Fruit fly (Drosophila melanogaster): Measurements from ENCODE around the gene CG2924.

Gene CG2924

DNA sequence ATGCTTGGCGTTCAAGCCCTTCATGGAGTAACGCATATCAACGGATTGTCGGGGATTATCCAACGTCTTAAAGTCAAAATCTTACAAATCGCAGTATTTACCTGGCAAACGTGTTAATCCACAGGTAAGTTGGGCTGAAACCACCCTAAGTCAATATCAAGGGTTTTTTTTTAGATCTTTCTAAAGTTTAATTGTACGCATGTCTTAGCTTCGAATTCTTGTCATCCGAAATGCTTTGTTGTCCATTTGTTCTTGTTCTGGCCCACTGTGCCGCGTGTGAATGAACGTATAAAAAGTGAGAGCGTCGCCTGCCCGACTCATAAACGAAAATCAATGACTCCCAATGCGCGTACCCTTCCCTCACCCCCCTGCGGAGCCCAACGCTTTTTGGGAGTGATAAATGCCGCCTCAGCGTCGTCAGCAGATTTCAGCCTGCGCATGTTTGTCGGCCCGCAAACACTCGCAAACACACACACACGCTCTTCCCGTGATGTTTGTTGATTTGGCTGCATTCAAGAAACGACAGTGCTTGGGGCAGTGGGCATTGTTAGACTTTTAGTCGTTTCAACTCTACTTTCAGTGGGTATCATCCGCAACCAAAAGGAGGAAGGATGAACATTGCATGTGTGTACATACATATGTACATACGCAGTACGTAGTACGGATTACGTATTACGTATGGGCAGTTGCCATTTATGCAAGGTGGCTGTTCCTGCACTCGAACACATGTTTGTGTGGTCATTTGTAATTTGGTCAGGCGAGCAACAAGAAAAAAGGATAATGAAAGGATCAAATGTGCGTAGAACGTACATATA lies 25.9 kb upstream of the CG2924 start (continued):
- TF ChIP-seq Hr3 (GFP tag; optimal IDR thresholded peaks at IDR 0.05) (peak; percentile 91), Sry-β (GFP tag; optimal IDR thresholded peaks at IDR 0.05) (peak; percentile 63), CG1792 (GFP tag; optimal IDR thresholded peaks at IDR 0.05) (peak; percentile 92), CG3995 (GFP tag; optimal IDR thresholded peaks at IDR 0.05) (peak; percentile 65), zfh1 (GFP tag; IDR thresholded peaks at IDR 0.05) (peak; percentile 74; the same call in 2 of the 3 replicates), lmd (GFP tag; IDR thresholded peaks at IDR 0.05) (peak; percentile 90), CG17829 (tag; optimal IDR thresholded peaks at IDR 0.05) (peak; percentile 91), zen (tag; optimal IDR thresholded peaks at IDR 0.05) (peak; percentile 86), CG15601 (tag; optimal IDR thresholded peaks at IDR 0.05) (peak; percentile 92), CG11723 (GFP tag; optimal IDR thresholded peaks at IDR 0.05) (peak; percentile 91), CG6683 (GFP tag; optimal IDR thresholded peaks at IDR 0.05) (peak; percentile 79), nmo (GFP tag; optimal IDR thresholded peaks at IDR 0.05) (peak; percentile 97), Dp (GFP tag; optimal IDR thresholded peaks at IDR 0.05) (no peak), CG12942 (GFP tag; optimal IDR thresholded peaks at IDR 0.05) (peak; percentile 91), CG16779 (GFP tag; IDR thresholded peaks at IDR 0.05) (no peak), Lpt (GFP tag; optimal IDR thresholded peaks at IDR 0.05) (no peak), vvl (GFP tag; IDR thresholded peaks at IDR 0.05) (peak; percentile 77), HLH3B (GFP tag; IDR thresholded peaks at IDR 0.05) (peak; percentile 72; the same call in 1 of the 2 replicates), btn (GFP tag; optimal IDR thresholded peaks at IDR 0.05) (peak; percentile 88), CG33557 (GFP tag; optimal IDR thresholded peaks at IDR 0.05) (peak; percentile 91), CG2678 (tag; optimal IDR thresholded peaks at IDR 0.05) (peak; percentile 96), CG2120 (GFP tag; optimal IDR thresholded peaks at IDR 0.05) (peak; percentile 94), CG3163 (GFP tag; optimal IDR thresholded peaks at IDR 0.05) (peak; percentile 91), Usf (GFP tag; optimal IDR thresholded peaks at IDR 0.05) (peak; percentile 94), ase (GFP tag; IDR thresholded peaks at IDR 0.05) (peak; percentile 66; the same call in 2 of the 3 replicates), CG3065 (GFP tag; optimal IDR thresholded peaks at IDR 0.05) (peak; percentile 80), fd96Cb (tag; optimal IDR thresholded peaks at IDR 0.05) (peak; percentile 94), Blimp-1 (GFP tag; optimal IDR thresholded peaks at IDR 0.05) (peak; percentile 93), CG7271 (tag; optimal IDR thresholded peaks at IDR 0.05) (no peak), CG3726 (GFP tag; IDR thresholded peaks at IDR 0.05) (no peak; the same call in 2 of the 3 replicates), CG10543 (GFP tag; optimal IDR thresholded peaks at IDR 0.05) (peak; percentile 92), CG17359 (tag; optimal IDR thresholded peaks at IDR 0.05) (peak; percentile 87), Dfd (GFP tag; optimal IDR thresholded peaks at IDR 0.05) (no peak), pum (GFP tag; optimal IDR thresholded peaks at IDR 0.05) (peak; percentile 94), CG13296 (GFP tag; optimal IDR thresholded peaks at IDR 0.05) (peak; percentile 89), sug (tag; optimal IDR thresholded peaks at IDR 0.05) (peak; percentile 86), kah (GFP tag; optimal IDR thresholded peaks at IDR 0.05) (peak; percentile 88), CG11398 (GFP tag; optimal IDR thresholded peaks at IDR 0.05) (peak; percentile 95), dmrt99B (tag; optimal IDR thresholded peaks at IDR 0.05) (peak; percentile 96), Kr (GFP tag; optimal IDR thresholded peaks at IDR 0.05) (no peak), unpg (GFP tag; optimal IDR thresholded peaks at IDR 0.05) (peak; percentile 87), CG11560 (tag; IDR thresholded peaks at IDR 0.05) (peak; percentile 68; the same call in 2 of the 3 replicates), nerfin-1 (tag; optimal IDR thresholded peaks at IDR 0.05) (peak; percentile 93), cg (GFP tag; optimal IDR thresholded peaks at IDR 0.05) (peak; percentile 41), lbe (GFP tag; optimal IDR thresholded peaks at IDR 0.05) (peak; percentile 58), Atf3 (GFP tag; optimal IDR thresholded peaks at IDR 0.05) (peak; percentile 93), CG11085 (GFP tag; IDR thresholded peaks at IDR 0.05) (peak; percentile 72), caup (GFP tag; optimal IDR thresholded peaks at IDR 0.05; ENCODE audit: severe bottlenecking) (peak; percentile 92)

Data from whole organism, embryonic.